Worm (Caenorhabditis elegans) whole organism, late embryonic: ENCODE measurements around the gene F48F7.3.

Source experiments
- ama-1 ChIP-seq: fragments of 150-350 bp; optimal IDR thresholded peaks from 2 replicates; lab custom pipeline; 2014
- ceh-48 ChIP-seq: sonication (generic microtip); optimal IDR thresholded peaks from 2 replicates; lab custom pipeline; 2016; ENCODE audit warnings: missing genetic modification characterization, inconsistent platforms, missing compliant biosample characterization
- fkh-10 ChIP-seq: fragments of 150-350 bp; optimal IDR thresholded peaks from 2 replicates; lab custom pipeline; 2014; ENCODE audit warnings: missing biosample characterization, missing genetic modification reagents, missing genetic modification characterization
- hlh-30 ChIP-seq: sonication (generic microtip); optimal IDR thresholded peaks from 2 replicates; lab custom pipeline; 2017; ENCODE audit warnings: antibody characterized with exemption, missing genetic modification characterization, missing compliant biosample characterization; ENCODE audit not compliant: insufficient read depth
- nhr-11 ChIP-seq: fragments of 150-350 bp; optimal IDR thresholded peaks from 2 replicates; lab custom pipeline; 2014; ENCODE audit warnings: missing biosample characterization, missing genetic modification characterization
- pag-3 ChIP-seq: sonication (generic microtip); optimal IDR thresholded peaks from 2 replicates; lab custom pipeline; 2016; ENCODE audit warnings: missing compliant biosample characterization, missing genetic modification characterization, borderline replicate concordance
- tbx-7 ChIP-seq: sonication (generic microtip); optimal IDR thresholded peaks from 2 replicates; lab custom pipeline; 2016; ENCODE audit warnings: missing genotype, missing genetic modification characterization, missing compliant biosample characterization

- no peak for TF ChIP-seq hlh-30
- no peak for TF ChIP-seq fkh-10 (GFP tag; lab: Kevin White, UChicago)
- TF ChIP-seq nhr-11 (tag; lab: Kevin White, UChicago): no peak
- no peak for TF ChIP-seq ama-1 (lab: Kevin White, UChicago)
- no peak for TF ChIP-seq tbx-7 (tag; lab: Kevin White, UChicago)
- no peak for TF ChIP-seq pag-3 (tag; lab: Kevin White, UChicago)
- no peak for TF ChIP-seq ceh-48 (tag; lab: Kevin White, UChicago)
These were observed 21.4 kb upstream of the F48F7.3 start for ce11 chrX:13941865-13942264.
